Worm (Caenorhabditis elegans) whole organism, young adult: Measurements from ENCODE around the gene lam-1.

Experiments
- F22D6.2 ChIP-seq: sonication (generic microtip); optimal IDR thresholded peaks from 2 replicates; lab custom pipeline; 2016; ENCODE audit warnings: mild to moderate bottlenecking, missing genetic modification characterization, missing compliant biosample characterization
- ekl-4 ChIP-seq: fragments of 200-800 bp; sonication (Bioruptor generic); IDR thresholded peaks from 2 replicates; pipeline ENCODE4 v1.3.6; 2022; ENCODE audit warnings: missing genetic modification reagents, missing genetic modification characterization, missing compliant biosample characterization
- nfyb-1 ChIP-seq: fragments of 200-800 bp; sonication (Bioruptor generic); IDR thresholded peaks from 2 replicates; pipeline ENCODE4 v1.3.6; 2022; ENCODE audit warnings: missing genetic modification reagents, missing genetic modification characterization, missing compliant biosample characterization
- pbrm-1 ChIP-seq: fragments of 200-800 bp; sonication (Bioruptor generic); IDR thresholded peaks from 2 replicates; pipeline ENCODE4 v1.3.6; 2022; ENCODE audit warnings: missing genetic modification reagents, missing genetic modification characterization, missing compliant biosample characterization
- snpc-4 ChIP-seq, 5 experiments: fragments of 150-350 bp in 1 of 5; sonication (generic microtip) in 4 of 5; optimal IDR thresholded peaks; 2 replicates each; lab custom pipeline; 2014 to 2018; ENCODE audit warnings: missing genetic modification characterization in 5 of 5, missing biosample characterization in 3 of 5, antibody characterized with exemption in 2 of 5, mild to moderate bottlenecking in 2 of 5, missing compliant biosample characterization in 2 of 5, missing genotype in 2 of 5, moderate library complexity in 2 of 5, missing genetic modification reagents in 1 of 5
- tlf-1 ChIP-seq: fragments of 200-800 bp; sonication (Bioruptor generic); optimal IDR thresholded peaks from 2 replicates; lab custom pipeline; 2018; ENCODE audit warnings: mild to moderate bottlenecking, missing genetic modification characterization, missing compliant biosample characterization
- ztf-22 ChIP-seq: fragments of 200-800 bp; sonication (Bioruptor generic); optimal IDR thresholded peaks from 2 replicates; lab custom pipeline; 2018; ENCODE audit warnings: mild to moderate bottlenecking, missing genetic modification characterization, moderate library complexity, missing compliant biosample characterization
- ztf-25 ChIP-seq: fragments of 200-800 bp; sonication (Bioruptor generic); IDR thresholded peaks from 2 replicates; pipeline ENCODE4 v1.3.6; 2022; ENCODE audit warnings: missing genetic modification reagents, missing genetic modification characterization, missing compliant biosample characterization
- ztf-28 ChIP-seq: fragments of 200-800 bp; sonication (Bioruptor generic); IDR thresholded peaks from 2 replicates; pipeline ENCODE4 v1.3.6; 2022; ENCODE audit warnings: missing genetic modification reagents, missing genetic modification characterization, missing compliant biosample characterization

DNA sequence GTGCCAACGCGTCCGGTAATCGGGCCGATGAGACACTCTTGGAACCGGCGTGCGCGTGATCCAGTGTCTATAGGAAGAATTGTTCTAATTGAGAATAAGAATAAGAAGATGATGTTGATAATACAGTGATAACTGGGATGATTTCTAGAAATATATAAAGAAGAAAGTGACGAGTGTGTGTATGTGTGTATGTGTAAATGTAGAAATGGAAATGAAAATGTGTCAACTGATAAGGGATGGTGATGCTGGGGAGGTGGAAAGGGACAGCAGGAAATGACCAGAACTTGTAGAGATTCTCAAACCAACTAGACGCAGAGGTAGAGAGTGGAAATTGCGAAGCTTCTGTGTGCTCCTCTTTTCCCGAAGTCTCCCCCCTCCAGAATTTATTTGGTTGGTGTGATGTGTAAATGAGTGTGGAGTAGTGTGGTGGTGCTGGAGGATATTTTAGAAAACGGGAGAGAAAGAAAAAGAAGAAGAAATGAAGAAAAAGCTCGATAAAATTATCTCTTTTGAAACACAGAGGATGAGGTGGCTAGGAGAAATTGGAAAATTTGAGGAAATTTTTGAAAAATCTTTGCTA is 39.3 kb upstream of the lam-1 start:
- TF ChIP-seq pbrm-1 (GFP tag; lab: Robert Waterston, UW) (no peak), ekl-4 (GFP tag; lab: Robert Waterston, UW) (no peak), ztf-22 (GFP tag; lab: Kevin White, UChicago) (no peak), F22D6.2 (tag; lab: Kevin White, UChicago) (no peak), ztf-28 (GFP tag; lab: Robert Waterston, UW) (no peak), tlf-1 (no peak), ztf-25 (no peak), nfyb-1 (no peak), snpc-4 (GFP tag; optimal IDR thresholded peaks at IDR 0.05; lab: Kevin White, UChicago) (no peak), snpc-4 (tag; optimal IDR thresholded peaks at IDR 0.05; lab: Kevin White, UChicago) (no peak)
